Fruit fly (Drosophila melanogaster): Measurements from ENCODE around the gene Hmgcl.
A peak's percentile ranks its signal among the peaks of the same experiment; 100 is the strongest.

The Hmgcl gene

dm6 chr2L:6922091-6922753, 38.0 kb upstream of the Hmgcl start (continued):
- TF ChIP-seq CG15479 (GFP tag; optimal IDR thresholded peaks at IDR 0.05) (no peak), CG15011 (GFP tag; optimal IDR thresholded peaks at IDR 0.05) (no peak), croc (GFP tag; conservative IDR thresholded peaks at IDR 0.05) (no peak), so (GFP tag; IDR thresholded peaks at IDR 0.05) (no peak), az2 (GFP tag; optimal IDR thresholded peaks at IDR 0.05) (peak; percentile 75), Asciz (GFP tag; optimal IDR thresholded peaks at IDR 0.05) (peak; percentile 78), CG34376 (GFP tag; optimal IDR thresholded peaks at IDR 0.05) (no peak), Hand (GFP tag; optimal IDR thresholded peaks at IDR 0.05) (no peak), CG33557 (GFP tag; optimal IDR thresholded peaks at IDR 0.05) (no peak), HLH54F (GFP tag; optimal IDR thresholded peaks at IDR 0.05) (peak; percentile 41), lilli (GFP tag; optimal IDR thresholded peaks at IDR 0.05) (peak; percentile 71), ind (GFP tag; optimal IDR thresholded peaks at IDR 0.05) (peak; percentile 74), CG12299 (tag; optimal IDR thresholded peaks at IDR 0.05) (peak; percentile 49), CG14860 (GFP tag; IDR thresholded peaks at IDR 0.05; ENCODE audit: partially characterized antibody) (no peak), trh (GFP tag; optimal IDR thresholded peaks at IDR 0.05) (peak; percentile 27), D19A (tag; optimal IDR thresholded peaks at IDR 0.05) (peak; percentile 66), CG6254 (GFP tag; optimal IDR thresholded peaks at IDR 0.05) (peak; percentile 69), Gsc (GFP tag; IDR thresholded peaks at IDR 0.05) (no peak), hb (GFP tag; IDR thresholded peaks at IDR 0.05; ENCODE audit: partially characterized antibody) (no peak), cad (GFP tag; optimal IDR thresholded peaks at IDR 0.05) (no peak), CG17359 (tag; optimal IDR thresholded peaks at IDR 0.05) (peak; percentile 83), lov (optimal IDR thresholded peaks at IDR 0.05) (no peak), lov (GFP tag; IDR thresholded peaks at IDR 0.05) (peak; percentile 69; the same call in 1 of the 3 replicates), CG12391 (tag; optimal IDR thresholded peaks at IDR 0.05) (peak; percentile 79), CG9727 (GFP tag; optimal IDR thresholded peaks at IDR 0.05) (peak; percentile 71), Tbp (GFP tag; optimal IDR thresholded peaks at IDR 0.05) (no peak), eve (GFP tag; optimal IDR thresholded peaks at IDR 0.05) (no peak), sima (GFP tag; optimal IDR thresholded peaks at IDR 0.05) (no peak), CG11504 (tag; optimal IDR thresholded peaks at IDR 0.05) (no peak), pnt (GFP tag; optimal IDR thresholded peaks at IDR 0.05) (peak; percentile 62), wek (GFP tag; optimal IDR thresholded peaks at IDR 0.05) (peak; percentile 9), gro (GFP tag; optimal IDR thresholded peaks at IDR 0.05) (no peak), CG7786 (GFP tag; optimal IDR thresholded peaks at IDR 0.05) (peak; percentile 54), hth (optimal IDR thresholded peaks at IDR 0.05) (no peak), NK7.1 (GFP tag; optimal IDR thresholded peaks at IDR 0.05) (peak; percentile 33), CG13123 (GFP tag; optimal IDR thresholded peaks at IDR 0.05) (peak; percentile 19), CG3726 (GFP tag; IDR thresholded peaks at IDR 0.05) (no peak), B-H2 (GFP tag; optimal IDR thresholded peaks at IDR 0.05) (no peak), lmd (GFP tag; IDR thresholded peaks at IDR 0.05) (no peak), trem (tag; optimal IDR thresholded peaks at IDR 0.05) (peak; percentile 37), Rx (GFP tag; IDR thresholded peaks at IDR 0.05) (no peak; the same call in 1 of the 2 replicates), CG4424 (GFP tag; optimal IDR thresholded peaks at IDR 0.05) (peak; percentile 74), Hr51 (GFP tag; optimal IDR thresholded peaks at IDR 0.05) (peak in 1 of 2 experiments; percentile 3), CG4854 (GFP tag; optimal IDR thresholded peaks at IDR 0.05) (peak; percentile 37), Neu2 (GFP tag; optimal IDR thresholded peaks at IDR 0.05; ENCODE audit: borderline replicate concordance) (peak; percentile 80), CG30020 (tag; optimal IDR thresholded peaks at IDR 0.05) (no peak), CG9609 (GFP tag; optimal IDR thresholded peaks at IDR 0.05) (peak; percentile 68), Myb (GFP tag; optimal IDR thresholded peaks at IDR 0.05) (peak; percentile 48), CG10147 (GFP tag; optimal IDR thresholded peaks at IDR 0.05) (peak; percentile 57), Dfd (GFP tag; optimal IDR thresholded peaks at IDR 0.05) (no peak), ken (GFP tag; IDR thresholded peaks at IDR 0.05) (peak; percentile 83)
